Worm (Caenorhabditis elegans) whole organism, young adult: Measurements from ENCODE around the gene sre-31.

ENCODE experiments used
- B0019.2 ChIP-seq: fragments of 200-800 bp; sonication (Bioruptor generic); conservative IDR thresholded peaks from 2 replicates; pipeline ENCODE4 v1.3.6; 2022; ENCODE audit warnings: missing genetic modification reagents, missing genetic modification characterization, missing compliant biosample characterization
- B0035.1 ChIP-seq: sonication (generic microtip); optimal IDR thresholded peaks from 2 replicates; lab custom pipeline; 2016; ENCODE audit warnings: missing genetic modification characterization, mild to moderate bottlenecking, missing compliant biosample characterization, missing genotype, missing genetic modification reagents
- C06A6.2 ChIP-seq: fragments of 200-800 bp; sonication (Bioruptor generic); conservative IDR thresholded peaks from 2 replicates; pipeline ENCODE4 v1.3.6; 2022; ENCODE audit warnings: missing genetic modification characterization, missing compliant biosample characterization
- F22D6.2 ChIP-seq: sonication (generic microtip); optimal IDR thresholded peaks from 2 replicates; lab custom pipeline; 2016; ENCODE audit warnings: mild to moderate bottlenecking, missing genetic modification characterization, missing compliant biosample characterization
- F33H1.4 ChIP-seq: fragments of 200-800 bp; sonication (Bioruptor generic); IDR thresholded peaks from 2 replicates; pipeline ENCODE4 v1.3.6; 2022; ENCODE audit warnings: missing genetic modification reagents, missing genetic modification characterization, missing compliant biosample characterization
- F37B4.10 ChIP-seq: fragments of 200-800 bp; sonication (Bioruptor generic); IDR thresholded peaks from 2 replicates; pipeline ENCODE4 v1.3.6; 2022; ENCODE audit warnings: missing genetic modification characterization, missing compliant biosample characterization
- F39B2.1 ChIP-seq: fragments of 200-800 bp; sonication (Bioruptor generic); IDR thresholded peaks from 2 replicates; pipeline ENCODE4 v1.3.6; 2022; ENCODE audit warnings: missing genetic modification reagents, missing genetic modification characterization, missing compliant biosample characterization
- F52B5.7 ChIP-seq: sonication (generic microtip); optimal IDR thresholded peaks from 2 replicates; lab custom pipeline; 2016; ENCODE audit warnings: mild to moderate bottlenecking, missing genetic modification characterization, missing compliant biosample characterization
- F57A8.1 ChIP-seq: fragments of 200-800 bp; sonication (Bioruptor generic); optimal IDR thresholded peaks from 2 replicates; lab custom pipeline; 2018; ENCODE audit warnings: mild to moderate bottlenecking, missing genetic modification characterization, moderate library complexity, missing compliant biosample characterization
- K11D2.4 ChIP-seq: fragments of 200-800 bp; sonication (Bioruptor generic); IDR thresholded peaks from 2 replicates; pipeline ENCODE4 v1.3.6; 2022; ENCODE audit warnings: missing genetic modification reagents, missing genetic modification characterization, missing compliant biosample characterization
- K12H6.12 ChIP-seq: fragments of 200-800 bp; sonication (Bioruptor generic); optimal IDR thresholded peaks from 2 replicates; lab custom pipeline; 2018; ENCODE audit warnings: mild to moderate bottlenecking, missing genetic modification characterization, missing compliant biosample characterization
- T26A5.8 ChIP-seq: sonication (generic microtip); optimal IDR thresholded peaks from 2 replicates; lab custom pipeline; 2016; ENCODE audit warnings: missing genetic modification characterization, missing compliant biosample characterization
- Y56A3A.18 ChIP-seq: fragments of 200-800 bp; sonication (Bioruptor generic); IDR thresholded peaks from 2 replicates; pipeline ENCODE4 v1.3.6; 2022; ENCODE audit warnings: missing genetic modification reagents, missing genetic modification characterization, missing compliant biosample characterization
- Y95B8A.8 ChIP-seq: fragments of 200-800 bp; sonication (Bioruptor generic); IDR thresholded peaks from 2 replicates; pipeline ENCODE4 v1.3.6; 2022; ENCODE audit warnings: missing genetic modification reagents, missing genetic modification characterization, missing compliant biosample characterization
- ZK185.1 ChIP-seq: sonication (generic microtip); optimal IDR thresholded peaks from 2 replicates; lab custom pipeline; 2016; ENCODE audit warnings: mild to moderate bottlenecking, missing genetic modification characterization, missing compliant biosample characterization; ENCODE audit not compliant: poor library complexity, severe bottlenecking
- athp-1 ChIP-seq: sonication (generic microtip); optimal IDR thresholded peaks from 2 replicates; lab custom pipeline; 2017; ENCODE audit warnings: mild to moderate bottlenecking, missing genetic modification characterization, missing compliant biosample characterization
- ccch-3 ChIP-seq: fragments of 200-800 bp; sonication (Bioruptor generic); optimal IDR thresholded peaks from 2 replicates; lab custom pipeline; 2018; ENCODE audit warnings: mild to moderate bottlenecking, missing genetic modification characterization, missing compliant biosample characterization
- cebp-1 ChIP-seq, 2 experiments: fragments of 200-800 bp in 1 of 2; sonication (Bioruptor generic) in 1 of 2; sonication (generic microtip) in 1 of 2; IDR thresholded peaks in 1 of 2; optimal IDR thresholded peaks in 1 of 2; 2 replicates each; pipeline versions ENCODE4 v1.3.6 to Lab custom; 2017 to 2022; ENCODE audit warnings: missing compliant biosample characterization in 2 of 2, missing genetic modification characterization in 2 of 2, mild to moderate bottlenecking in 1 of 2, missing genetic modification reagents in 1 of 2, moderate library complexity in 1 of 2
- ceh-27 ChIP-seq: fragments of 200-800 bp; sonication (Bioruptor generic); optimal IDR thresholded peaks from 2 replicates; lab custom pipeline; 2018; ENCODE audit warnings: mild to moderate bottlenecking, missing genetic modification characterization, moderate library complexity, missing compliant biosample characterization
- ceh-91 ChIP-seq: fragments of 200-800 bp; sonication (Bioruptor generic); IDR thresholded peaks from 2 replicates; pipeline ENCODE4 v1.3.6; 2022; ENCODE audit warnings: missing genetic modification reagents, missing genetic modification characterization, missing compliant biosample characterization
- die-1 ChIP-seq: sonication (generic microtip); optimal IDR thresholded peaks from 2 replicates; lab custom pipeline; 2016; ENCODE audit warnings: missing genotype, mild to moderate bottlenecking, missing genetic modification characterization, missing compliant biosample characterization
- dpl-1 ChIP-seq: fragments of 150-350 bp; optimal IDR thresholded peaks from 2 replicates; lab custom pipeline; 2014; ENCODE audit warnings: missing biosample characterization, missing genetic modification reagents, missing genetic modification characterization
- efl-1 ChIP-seq: fragments of 150-350 bp; optimal IDR thresholded peaks from 2 replicates; lab custom pipeline; 2014; ENCODE audit warnings: missing biosample characterization, missing genetic modification reagents, missing genetic modification characterization
- gei-17 ChIP-seq: fragments of 200-800 bp; sonication (Bioruptor generic); optimal IDR thresholded peaks from 2 replicates; lab custom pipeline; 2018; ENCODE audit warnings: mild to moderate bottlenecking, missing genetic modification characterization, missing compliant biosample characterization
- him-1 ChIP-seq: sonication (generic microtip); optimal IDR thresholded peaks from 2 replicates; lab custom pipeline; 2016; ENCODE audit warnings: missing genotype, missing genetic modification reagents, missing genetic modification characterization, missing compliant biosample characterization
- hlh-26 ChIP-seq: fragments of 200-800 bp; sonication (Bioruptor generic); conservative IDR thresholded peaks from 2 replicates; pipeline ENCODE4 v1.3.6; 2022; ENCODE audit warnings: missing genetic modification reagents, missing genetic modification characterization, missing compliant biosample characterization
- let-526 ChIP-seq: fragments of 200-800 bp; sonication (Bioruptor generic); IDR thresholded peaks from 2 replicates; pipeline ENCODE4 v1.3.6; 2022; ENCODE audit warnings: missing genetic modification reagents, missing genetic modification characterization, missing compliant biosample characterization
- lin-54 ChIP-seq: fragments of 200-800 bp; sonication (Bioruptor generic); optimal IDR thresholded peaks from 2 replicates; lab custom pipeline; 2018; ENCODE audit warnings: mild to moderate bottlenecking, missing genetic modification characterization, missing compliant biosample characterization
- mcd-1 ChIP-seq: fragments of 200-800 bp; sonication (Bioruptor generic); IDR thresholded peaks from 2 replicates; pipeline ENCODE4 v1.3.6; 2022; ENCODE audit warnings: missing genetic modification reagents, missing genetic modification characterization, missing compliant biosample characterization
- mel-28 ChIP-seq: sonication (generic microtip); optimal IDR thresholded peaks from 2 replicates; lab custom pipeline; 2016; ENCODE audit warnings: borderline replicate concordance, mild to moderate bottlenecking, missing genetic modification characterization, missing compliant biosample characterization
- nfya-2 ChIP-seq: fragments of 200-800 bp; sonication (Bioruptor generic); IDR thresholded peaks from 2 replicates; pipeline ENCODE4 v1.3.6; 2022; ENCODE audit warnings: missing genetic modification reagents, missing genetic modification characterization, missing compliant biosample characterization
- nhr-27 ChIP-seq: fragments of 200-800 bp; sonication (Bioruptor generic); optimal IDR thresholded peaks from 2 replicates; lab custom pipeline; 2018; ENCODE audit warnings: mild to moderate bottlenecking, missing genetic modification characterization, moderate library complexity, missing compliant biosample characterization
- nhr-90 ChIP-seq: sonication (generic microtip); optimal IDR thresholded peaks from 2 replicates; lab custom pipeline; 2016; ENCODE audit warnings: missing genotype, mild to moderate bottlenecking, missing genetic modification characterization, missing compliant biosample characterization
- pbrm-1 ChIP-seq: fragments of 200-800 bp; sonication (Bioruptor generic); IDR thresholded peaks from 2 replicates; pipeline ENCODE4 v1.3.6; 2022; ENCODE audit warnings: missing genetic modification reagents, missing genetic modification characterization, missing compliant biosample characterization
- pha-4 ChIP-seq: fragments of 150-350 bp; sonication (generic microtip); optimal IDR thresholded peaks from 2 replicates; lab custom pipeline; 2014; ENCODE audit warnings: missing biosample characterization, missing genetic modification reagents, missing genetic modification characterization
- rcor-1 ChIP-seq: fragments of 200-800 bp; sonication (Bioruptor generic); IDR thresholded peaks from 2 replicates; pipeline ENCODE4 v1.3.6; 2022; ENCODE audit warnings: missing genetic modification reagents, missing genetic modification characterization, missing compliant biosample characterization
- snpc-1.3 ChIP-seq: sonication (generic microtip); optimal IDR thresholded peaks from 2 replicates; lab custom pipeline; 2017; ENCODE audit warnings: missing genetic modification characterization, mild to moderate bottlenecking, missing compliant biosample characterization, antibody characterized with exemption, moderate library complexity, missing genotype, missing genetic modification reagents; ENCODE audit not compliant: insufficient read depth
- snpc-3.4 ChIP-seq: sonication (generic microtip); optimal IDR thresholded peaks from 2 replicates; lab custom pipeline; 2017; ENCODE audit warnings: missing genetic modification characterization, mild to moderate bottlenecking, missing compliant biosample characterization, antibody characterized with exemption, moderate library complexity, missing genotype, missing genetic modification reagents
- unc-130 ChIP-seq: sonication (generic microtip); optimal IDR thresholded peaks from 2 replicates; lab custom pipeline; 2016; ENCODE audit warnings: missing genetic modification reagents, missing genetic modification characterization, missing compliant biosample characterization
- unc-62 ChIP-seq: fragments of 150-350 bp; optimal IDR thresholded peaks from 2 replicates; lab custom pipeline; 2014; ENCODE audit warnings: missing biosample characterization, missing genetic modification reagents, missing genetic modification characterization
- ztf-18 ChIP-seq: sonication (generic microtip); optimal IDR thresholded peaks from 2 replicates; lab custom pipeline; 2016; ENCODE audit warnings: missing genotype, mild to moderate bottlenecking, missing genetic modification characterization, missing compliant biosample characterization
- ztf-22 ChIP-seq: fragments of 200-800 bp; sonication (Bioruptor generic); optimal IDR thresholded peaks from 2 replicates; lab custom pipeline; 2018; ENCODE audit warnings: mild to moderate bottlenecking, missing genetic modification characterization, moderate library complexity, missing compliant biosample characterization

Gene sre-31

ce11 chrII:12420486-12420885 is 11.9 kb upstream of the sre-31 start, which contains the start of gene sre-26:
sre-26 (minus strand) TSS chrII:12420586.
- TF ChIP-seq ztf-22 (GFP tag; lab: Kevin White, UChicago) (no peak), athp-1 (no peak), ceh-27 (GFP tag; lab: Kevin White, UChicago) (no peak), C06A6.2 (GFP tag; lab: Robert Waterston, UW) (no peak), K11D2.4 (GFP tag; lab: Robert Waterston, UW) (no peak), F22D6.2 (tag; lab: Kevin White, UChicago) (no peak), nfya-2 (GFP tag; lab: Robert Waterston, UW) (no peak), B0019.2 (GFP tag; lab: Robert Waterston, UW) (no peak), ztf-18 (no peak), mel-28 (tag; lab: Kevin White, UChicago) (no peak), nhr-90 (tag; lab: Kevin White, UChicago) (no peak)

ce11 chrII:12417996-12418395 is 9.4 kb upstream of the sre-31 start:
- no peak for TF ChIP-seq T26A5.8 (tag; lab: Kevin White, UChicago)
- no peak for TF ChIP-seq snpc-3.4 (tag; lab: Kevin White, UChicago)
- TF ChIP-seq Y56A3A.18 (GFP tag; lab: Robert Waterston, UW), result no peak
- no peak for TF ChIP-seq ceh-91
- TF ChIP-seq efl-1, result no peak
- TF ChIP-seq Y95B8A.8 (GFP tag; lab: Robert Waterston, UW), result no peak
- TF ChIP-seq ccch-3 (GFP tag; lab: Kevin White, UChicago), result no peak
- no peak for TF ChIP-seq dpl-1 (GFP tag; lab: Kevin White, UChicago)
- TF ChIP-seq F39B2.1 (GFP tag; lab: Robert Waterston, UW), result no peak
- no peak for TF ChIP-seq unc-62
- no peak for TF ChIP-seq gei-17 (GFP tag; lab: Kevin White, UChicago)

DNA sequence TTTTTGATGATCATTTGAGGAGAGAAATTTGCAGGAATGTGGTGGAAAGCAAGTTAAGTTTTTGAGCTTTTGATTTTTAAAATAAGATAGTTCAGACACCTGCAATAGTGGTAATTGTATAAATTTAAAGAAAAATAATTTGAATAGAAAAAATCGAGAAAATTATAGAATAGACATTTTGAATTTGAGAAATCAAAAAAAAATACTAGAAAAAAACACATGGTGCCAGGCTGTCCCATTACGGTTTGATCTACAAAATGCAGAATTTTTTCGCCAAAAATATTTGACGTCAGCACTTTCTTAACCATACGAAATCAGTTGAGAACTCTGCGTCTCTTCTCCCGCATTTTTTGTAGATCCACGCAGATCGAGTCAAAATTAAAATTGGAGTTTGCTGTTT is 8.9 kb upstream of the sre-31 start, which contains the start of gene sre-27:
Gene sre-27 (minus strand): TSS at position 101 of the 400 bp plus-strand sequence.
- TF ChIP-seq nhr-27 (tag; lab: Kevin White, UChicago) (no peak), mcd-1 (GFP tag; lab: Robert Waterston, UW) (no peak), F33H1.4 (GFP tag; lab: Robert Waterston, UW) (no peak), cebp-1 (GFP tag; IDR thresholded peaks at IDR 0.05; lab: Robert Waterston, UW) (no peak), cebp-1 (tag; optimal IDR thresholded peaks at IDR 0.05; lab: Kevin White, UChicago) (no peak), F37B4.10 (GFP tag; lab: Robert Waterston, UW) (no peak), unc-130 (GFP tag; lab: Kevin White, UChicago) (no peak), lin-54 (GFP tag; lab: Kevin White, UChicago) (no peak), die-1 (tag; lab: Kevin White, UChicago) (no peak), him-1 (tag; lab: Kevin White, UChicago) (no peak), K12H6.12 (no peak), ztf-18 (no peak), B0035.1 (tag; lab: Kevin White, UChicago) (no peak), snpc-3.4 (tag; lab: Kevin White, UChicago) (no peak), rcor-1 (no peak)
- TF ChIP-seq, all 124 proteins: peak for 0

- no peak for TF ChIP-seq F52B5.7 (tag; lab: Kevin White, UChicago)
- no peak for TF ChIP-seq nhr-27 (tag; lab: Kevin White, UChicago)
- no peak for TF ChIP-seq let-526
- TF ChIP-seq mel-28 (tag; lab: Kevin White, UChicago), result no peak
- TF ChIP-seq F57A8.1 (GFP tag; lab: Kevin White, UChicago), result no peak
- TF ChIP-seq T26A5.8 (tag; lab: Kevin White, UChicago), result no peak
- no peak for TF ChIP-seq ztf-18
- no peak for TF ChIP-seq hlh-26 (GFP tag; lab: Robert Waterston, UW)
- no peak for TF ChIP-seq ZK185.1
- no peak for TF ChIP-seq pha-4 (tag; lab: Kevin White, UChicago)
- TF ChIP-seq pbrm-1 (GFP tag; lab: Robert Waterston, UW), result no peak
- TF ChIP-seq snpc-1.3 (tag; lab: Kevin White, UChicago), result no peak
Observed at ce11 chrII:12414805-12415204, 6.2 kb upstream of the sre-31 start, which contains the start of gene Y57A10C.11. Y57A10C.11 (minus strand) TSS chrII:12414905.
